Worm (Caenorhabditis elegans): Measurements from ENCODE around the gene shl-1.

DNA sequence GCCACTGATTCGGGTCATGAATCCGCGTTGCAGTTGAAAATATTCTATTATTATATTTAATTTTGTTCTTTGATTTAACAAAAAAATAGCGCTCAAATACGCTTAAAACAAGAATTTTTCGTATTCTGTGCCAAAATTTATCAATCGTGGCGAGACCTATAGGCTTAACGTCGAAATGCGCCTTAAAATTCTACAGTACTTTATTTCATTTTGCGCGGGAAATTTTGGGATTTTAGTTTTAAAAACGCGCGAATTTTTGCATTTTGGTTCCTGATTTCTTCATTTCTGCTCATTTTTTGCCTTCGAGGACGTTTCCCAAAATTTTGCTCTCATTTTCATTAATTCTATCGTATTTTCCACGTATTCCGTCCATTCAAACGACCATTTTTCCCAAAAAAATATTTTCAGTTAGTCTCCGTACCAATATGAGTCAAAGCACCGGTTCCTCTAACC, 37.3 kb upstream of the shl-1 start, which contains the start of gene puf-11:
- no peak for TF ChIP-seq lir-3 (tag; optimal IDR thresholded peaks at IDR 0.05; ENCODE audit: poor library complexity)
- TF ChIP-seq hlh-4 (tag; optimal IDR thresholded peaks at IDR 0.05) = no peak
- no peak for TF ChIP-seq nhr-77 (tag; optimal IDR thresholded peaks at IDR 0.05)
- TF ChIP-seq elt-3 (tag; optimal IDR thresholded peaks at IDR 0.05) = no peak
- TF ChIP-seq rnt-1 (tag; optimal IDR thresholded peaks at IDR 0.05) = no peak
- TF ChIP-seq sox-4 (tag; optimal IDR thresholded peaks at IDR 0.05) = no peak
- no peak for TF ChIP-seq unc-30 (tag; optimal IDR thresholded peaks at IDR 0.05)

Data from whole organism, L1 larva.